Worm (Caenorhabditis elegans): Measurements from ENCODE around the gene nlp-21.

ce11 chrIII:11381922-11382321 is 11.1 kb downstream of the nlp-21 start, which contains the start of gene subs-4:
- TF ChIP-seq elt-3 (tag; optimal IDR thresholded peaks at IDR 0.05) = no peak
- TF ChIP-seq ama-1 (optimal IDR thresholded peaks at IDR 0.05) = no peak
- no peak for TF ChIP-seq nhr-77 (tag; optimal IDR thresholded peaks at IDR 0.05)
- no peak for TF ChIP-seq lin-15B (tag; optimal IDR thresholded peaks at IDR 0.05)
- TF ChIP-seq zag-1 (tag; optimal IDR thresholded peaks at IDR 0.05) = no peak
- no peak for TF ChIP-seq egl-27 (tag; optimal IDR thresholded peaks at IDR 0.05)
- TF ChIP-seq ZK546.5 (tag; optimal IDR thresholded peaks at IDR 0.05) = no peak

Data from whole organism, L3 larva.